Worm (Caenorhabditis elegans) whole organism, dauer: ENCODE data around the gene bir-1.

Experiments
- unc-62 ChIP-seq: sonication (generic microtip); optimal IDR thresholded peaks from 2 replicates; lab custom pipeline; 2017; ENCODE audit warnings: missing biosample characterization, missing genetic modification reagents, missing genetic modification characterization

bir-1 gene

ce11 chrV:11644166-11644565 lies at the start of gene bir-1:
Gene bir-1 (plus strand): TSS chrV:11644477.
- TF ChIP-seq unc-62 (GFP tag; lab: Kevin White, UChicago), result no peak

- no peak for TF ChIP-seq unc-62 (GFP tag; lab: Kevin White, UChicago)
Observed at ce11 chrV:11598807-11599206, 45.5 kb upstream of the bir-1 start, which contains the start of gene srx-84. Gene srx-84 (plus strand): TSS chrV:11599107.

ce11 chrV:11600800-11601199 lies 43.5 kb upstream of the bir-1 start, which contains the start of gene F35B12.9:
Gene F35B12.9 (plus strand): TSS chrV:11601171.
- no peak for TF ChIP-seq unc-62 (GFP tag; lab: Kevin White, UChicago)

ce11 chrV:11604484-11604883 lies 39.8 kb upstream of the bir-1 start, which contains the start of gene dhs-20:
Gene dhs-20 (minus strand): TSS chrV:11604563.
- TF ChIP-seq unc-62 (GFP tag; lab: Kevin White, UChicago), result no peak

ce11 chrV:11605227-11605626 lies 39.0 kb upstream of the bir-1 start:
- TF ChIP-seq unc-62 (GFP tag; lab: Kevin White, UChicago), result no peak

ce11 chrV:11606424-11606823 lies 37.9 kb upstream of the bir-1 start, which contains the start of gene idpp-16:
Gene idpp-16 (minus strand): TSS chrV:11606524.
- TF ChIP-seq unc-62 (GFP tag; lab: Kevin White, UChicago), result no peak

ce11 chrV:11610049-11610448 lies 34.2 kb upstream of the bir-1 start, which contains the start of gene piit-1:
Gene piit-1 (minus strand): TSS chrV:11610149.
- TF ChIP-seq unc-62 (GFP tag; lab: Kevin White, UChicago), result no peak

ce11 chrV:11610481-11610880 lies 33.8 kb upstream of the bir-1 start, which contains the start of gene sas-5:
Gene sas-5 (plus strand): TSS chrV:11610737.
- TF ChIP-seq unc-62 (GFP tag; lab: Kevin White, UChicago), result no peak

- no peak for TF ChIP-seq unc-62 (GFP tag; lab: Kevin White, UChicago)
Observed at ce11 chrV:11613007-11613406, 31.3 kb upstream of the bir-1 start, which contains the start of gene tag-290. Gene tag-290 (plus strand): TSS chrV:11613307.

- no peak for TF ChIP-seq unc-62 (GFP tag; lab: Kevin White, UChicago)
Observed at ce11 chrV:11614805-11615497, 29.3 kb upstream of the bir-1 start.

ce11 chrV:11615948-11616681 lies 28.2 kb upstream of the bir-1 start, which contains the start of gene nlp-24:
Gene nlp-24 (plus strand): TSS chrV:11616376.
- TF ChIP-seq unc-62 (GFP tag; lab: Kevin White, UChicago), result peak; percentile 11

- no peak for TF ChIP-seq unc-62 (GFP tag; lab: Kevin White, UChicago)
Observed at ce11 chrV:11616813-11617212, 27.5 kb upstream of the bir-1 start.

- TF ChIP-seq unc-62 (GFP tag; lab: Kevin White, UChicago), result no peak
Observed at ce11 chrV:11618173-11618572, 26.1 kb upstream of the bir-1 start, which contains the start of gene glb-15. Gene glb-15 (minus strand): TSS chrV:11618273.

ce11 chrV:11620081-11620480 lies 24.2 kb upstream of the bir-1 start:
- no peak for TF ChIP-seq unc-62 (GFP tag; lab: Kevin White, UChicago)

- TF ChIP-seq unc-62 (GFP tag; lab: Kevin White, UChicago), result no peak
Observed at ce11 chrV:11621276-11621675, 23.0 kb upstream of the bir-1 start.

ce11 chrV:11624954-11625353 lies 19.3 kb upstream of the bir-1 start:
- TF ChIP-seq unc-62 (GFP tag; lab: Kevin White, UChicago), result no peak
